Fruit fly (Drosophila melanogaster) whole organism, pupa: ENCODE data around the gene pasi2.
A peak's percentile ranks its signal among the peaks of the same experiment; 100 is the strongest.

Experiments used
- CG10348 ChIP-seq: fragments of 200-800 bp; sonication (Bioruptor generic); IDR thresholded peaks from 2 replicates; pipeline ENCODE4 v1.3.6; 2022; ENCODE audit warnings: missing biosample characterization, missing genetic modification characterization
- CG12605 ChIP-seq: fragments of 200-800 bp; sonication (Bioruptor generic); IDR thresholded peaks from 2 replicates; pipeline ENCODE4 v1.3.6; 2022; ENCODE audit warnings: missing biosample characterization, missing genetic modification characterization
- CG13204 ChIP-seq: fragments of 200-800 bp; sonication (Bioruptor generic); optimal IDR thresholded peaks from 2 replicates; lab custom pipeline; 2018; ENCODE audit warnings: missing biosample characterization, mild to moderate bottlenecking, missing genetic modification characterization, moderate library complexity
- CG14655 ChIP-seq: fragments of 200-800 bp; sonication (Bioruptor generic); optimal IDR thresholded peaks from 3 replicates; lab custom pipeline; 2017; ENCODE audit warnings: mild to moderate bottlenecking, missing biosample characterization, missing genetic modification reagents, missing genetic modification characterization
- CG15710 ChIP-seq: fragments of 200-800 bp; sonication (Bioruptor generic); optimal IDR thresholded peaks from 2 replicates; lab custom pipeline; 2018; ENCODE audit warnings: missing biosample characterization, mild to moderate bottlenecking, missing genetic modification characterization, moderate library complexity
- CG17806 ChIP-seq: fragments of 200-800 bp; sonication (Bioruptor generic); optimal IDR thresholded peaks from 2 replicates; lab custom pipeline; 2018; ENCODE audit warnings: missing biosample characterization, mild to moderate bottlenecking, missing genetic modification characterization, moderate library complexity
- CG32121 ChIP-seq: fragments of 200-800 bp; sonication (Bioruptor generic); IDR thresholded peaks from 2 replicates; pipeline ENCODE4 v1.3.6; 2022; ENCODE audit warnings: missing biosample characterization, missing genetic modification characterization
- CG34367 ChIP-seq: fragments of 200-800 bp; sonication (Bioruptor generic); optimal IDR thresholded peaks from 2 replicates; lab custom pipeline; 2018; ENCODE audit warnings: missing biosample characterization, mild to moderate bottlenecking, missing genetic modification characterization
- CG4496 ChIP-seq: fragments of 200-800 bp; sonication (Bioruptor generic); IDR thresholded peaks from 3 replicates; pipeline ENCODE4 v1.3.6; 2022; ENCODE audit warnings: missing biosample characterization, missing genetic modification characterization
- CG8159 ChIP-seq: fragments of 200-800 bp; sonication (Bioruptor generic); optimal IDR thresholded peaks from 3 replicates; lab custom pipeline; 2018; ENCODE audit warnings: missing biosample characterization, mild to moderate bottlenecking, missing genetic modification characterization, moderate library complexity
- CG8301 ChIP-seq: fragments of 200-800 bp; sonication (Bioruptor generic); optimal IDR thresholded peaks from 2 replicates; lab custom pipeline; 2018; ENCODE audit warnings: missing biosample characterization, mild to moderate bottlenecking, missing genetic modification characterization
- CG9948 ChIP-seq: fragments of 200-800 bp; sonication (Bioruptor generic); optimal IDR thresholded peaks from 2 replicates; lab custom pipeline; 2018; ENCODE audit warnings: missing biosample characterization, mild to moderate bottlenecking, missing genetic modification characterization, moderate library complexity
- D1 ChIP-seq: fragments of 200-800 bp; sonication (Bioruptor generic); optimal IDR thresholded peaks from 2 replicates; lab custom pipeline; 2018; ENCODE audit warnings: missing biosample characterization, mild to moderate bottlenecking, missing genetic modification characterization, moderate library complexity
- EcR ChIP-seq: fragments of 200-800 bp; sonication (Bioruptor generic); optimal IDR thresholded peaks from 3 replicates; lab custom pipeline; 2019; ENCODE audit warnings: missing biosample characterization, missing genetic modification characterization, mild to moderate bottlenecking, moderate library complexity, missing genetic modification reagents
- Ets98B ChIP-seq: fragments of 200-800 bp; sonication (Bioruptor generic); IDR thresholded peaks from 2 replicates; pipeline ENCODE4 v1.3.6; 2022; ENCODE audit warnings: missing biosample characterization, missing genetic modification characterization
- Pif1A ChIP-seq: fragments of 200-800 bp; sonication (Bioruptor generic); optimal IDR thresholded peaks from 3 replicates; lab custom pipeline; 2016; ENCODE audit warnings: missing biosample characterization, missing genetic modification characterization
- Pif1B ChIP-seq: fragments of 200-800 bp; sonication (Bioruptor generic); optimal IDR thresholded peaks from 3 replicates; lab custom pipeline; 2016; ENCODE audit warnings: missing biosample characterization, missing genetic modification characterization
- Snoo ChIP-seq: fragments of 200-800 bp; sonication (Bioruptor generic); optimal IDR thresholded peaks from 3 replicates; lab custom pipeline; 2017; ENCODE audit warnings: missing biosample characterization, mild to moderate bottlenecking, missing genetic modification characterization, inconsistent platforms
- fd96Ca ChIP-seq: fragments of 200-800 bp; sonication (Bioruptor generic); IDR thresholded peaks from 3 replicates; pipeline ENCODE4 v1.3.6; 2022; ENCODE audit warnings: missing biosample characterization, missing genetic modification characterization
- gl ChIP-seq: fragments of 200-800 bp; sonication (Bioruptor generic); optimal IDR thresholded peaks from 2 replicates; lab custom pipeline; 2018; ENCODE audit warnings: missing biosample characterization, mild to moderate bottlenecking, missing genetic modification characterization
- rn ChIP-seq: fragments of 200-800 bp; sonication (Bioruptor generic); IDR thresholded peaks from 2 replicates; pipeline ENCODE4 v1.3.6; 2022; ENCODE audit warnings: missing biosample characterization, missing genetic modification characterization

The pasi2 gene

DNA sequence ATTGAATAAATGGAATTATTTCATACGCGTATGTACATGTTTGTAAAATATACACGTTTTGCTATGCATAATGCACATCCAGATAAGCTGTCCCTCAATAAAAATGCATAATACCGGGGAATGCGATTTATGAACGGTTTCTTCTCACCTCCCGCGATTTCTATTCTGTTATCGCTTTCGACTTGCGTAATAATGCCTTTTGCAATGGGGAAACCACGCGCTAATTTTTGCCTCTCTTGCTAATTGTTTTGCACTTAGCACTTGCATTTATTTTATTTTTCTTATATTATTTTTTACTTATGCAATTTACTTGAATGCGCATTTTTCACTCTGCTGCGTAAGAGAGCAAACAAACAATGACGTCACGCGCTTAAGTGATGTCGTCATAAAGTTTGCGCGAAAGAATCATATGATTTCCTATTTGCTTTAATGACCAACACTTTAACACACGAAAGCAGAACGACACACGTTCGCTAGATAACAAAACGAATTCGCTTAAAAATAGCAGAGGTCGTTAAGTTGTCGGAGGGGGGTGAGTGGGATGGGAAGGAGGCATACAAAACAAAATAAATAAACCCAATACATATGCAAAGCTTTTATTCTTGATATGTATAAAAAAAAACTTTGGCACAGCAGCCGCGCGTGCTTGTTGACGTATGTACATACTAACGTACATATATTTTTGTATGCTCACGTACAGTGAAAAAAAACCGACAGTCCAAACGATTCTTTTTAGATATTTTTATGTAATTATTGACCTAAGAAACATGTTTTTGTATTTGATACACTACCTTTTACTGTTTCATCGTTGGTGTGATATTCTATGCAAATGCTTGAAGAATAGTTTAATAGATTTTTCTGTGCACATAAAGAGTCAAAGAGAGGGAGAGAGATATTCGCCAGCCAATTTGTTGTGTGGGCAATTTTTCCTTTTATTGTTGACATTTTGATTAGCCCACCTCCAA, 16.7 kb downstream of the pasi2 start:
- TF ChIP-seq Ets98B (GFP tag; lab: Robert Waterston, UW): no peak
- TF ChIP-seq CG10348 (GFP tag; lab: Robert Waterston, UW): no peak
- TF ChIP-seq CG14655 (GFP tag; lab: Kevin White, UChicago): peak; percentile 76
- TF ChIP-seq CG8159 (tag; lab: Kevin White, UChicago): peak; percentile 70
- peak; percentile 53 for TF ChIP-seq Pif1A (GFP tag; lab: Kevin White, UChicago)
- TF ChIP-seq Pif1B (GFP tag; lab: Kevin White, UChicago): peak; percentile 58
- TF ChIP-seq CG4496 (GFP tag; lab: Robert Waterston, UW): no peak
- TF ChIP-seq CG12605: no peak
- TF ChIP-seq CG17806 (tag; lab: Kevin White, UChicago): peak; percentile 70
- TF ChIP-seq CG15710: peak; percentile 33
- no peak for TF ChIP-seq CG32121 (GFP tag; lab: Robert Waterston, UW)
- TF ChIP-seq EcR (GFP tag; lab: Kevin White, UChicago): no peak
- TF ChIP-seq D1 (tag; lab: Kevin White, UChicago): peak; percentile 61
- no peak for TF ChIP-seq CG13204
- TF ChIP-seq CG9948 (tag; lab: Kevin White, UChicago): peak; percentile 64
- TF ChIP-seq Snoo: no peak
- peak; percentile 14 for TF ChIP-seq gl (tag; lab: Kevin White, UChicago)
- peak; percentile 18 for TF ChIP-seq CG34367 (tag; lab: Kevin White, UChicago)
- TF ChIP-seq CG8301 (tag; lab: Kevin White, UChicago): peak; percentile 79
- no peak for TF ChIP-seq fd96Ca (GFP tag; lab: Robert Waterston, UW)
- TF ChIP-seq rn (GFP tag; lab: Robert Waterston, UW): no peak

DNA sequence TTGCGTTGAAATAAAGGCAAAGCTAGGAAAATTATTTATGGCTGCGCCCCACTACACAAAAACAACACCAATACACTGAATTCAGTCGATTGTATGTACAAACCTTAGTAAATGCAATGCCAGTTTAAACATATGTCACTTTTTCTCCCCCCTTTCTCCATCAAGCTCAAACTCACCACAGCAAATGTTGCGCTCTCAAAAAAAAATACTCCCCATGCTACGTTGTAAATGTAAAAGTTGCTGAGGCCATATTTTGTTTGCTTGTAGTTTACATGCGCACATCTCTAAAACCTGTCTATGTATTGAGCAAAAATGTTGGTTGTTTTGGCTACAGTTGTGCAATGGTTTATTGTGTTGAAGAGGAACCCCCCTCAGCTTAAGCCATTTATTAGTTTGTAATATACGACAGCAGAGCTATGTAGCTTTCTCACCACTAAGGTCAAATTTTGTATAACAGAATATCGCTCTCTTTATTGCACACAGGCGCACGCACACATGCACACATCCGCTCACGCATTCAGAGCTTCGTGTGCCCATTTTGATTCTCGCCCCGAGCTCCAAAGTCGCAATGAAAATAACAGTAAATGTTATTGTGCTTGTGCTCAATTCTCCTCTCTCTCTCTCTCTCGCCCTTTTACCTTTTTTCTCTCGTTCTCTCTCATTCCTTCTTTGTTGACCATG, 17.8 kb downstream of the pasi2 start:
- TF ChIP-seq EcR (GFP tag; lab: Kevin White, UChicago): peak; percentile 58
- TF ChIP-seq CG8159 (tag; lab: Kevin White, UChicago): no peak

DNA sequence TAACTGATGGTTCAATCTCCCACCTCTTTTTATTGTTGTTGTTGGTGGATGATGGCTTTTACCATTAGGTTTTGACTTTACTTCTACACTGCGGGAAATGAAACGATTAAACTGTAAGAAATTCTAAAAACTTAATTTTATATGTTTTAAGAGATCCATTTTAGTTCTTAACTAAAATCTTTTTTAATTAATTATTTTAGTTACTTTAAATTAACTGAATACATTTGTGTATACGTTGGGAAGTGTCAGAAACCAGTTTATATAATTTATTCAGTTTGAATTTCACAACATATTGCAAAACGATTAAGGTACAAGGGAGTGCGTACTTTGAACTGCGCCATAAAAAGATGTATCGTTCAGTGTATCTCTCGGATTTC, 18.3 kb downstream of the pasi2 start:
- TF ChIP-seq rn (GFP tag; lab: Robert Waterston, UW): no peak
- peak; percentile 89 for TF ChIP-seq D1 (tag; lab: Kevin White, UChicago)
- peak; percentile 94 for TF ChIP-seq CG14655 (GFP tag; lab: Kevin White, UChicago)
- TF ChIP-seq CG12605: no peak
- TF ChIP-seq Pif1A (GFP tag; lab: Kevin White, UChicago): peak; percentile 83
- no peak for TF ChIP-seq EcR (GFP tag; lab: Kevin White, UChicago)
- no peak for TF ChIP-seq CG4496 (GFP tag; lab: Robert Waterston, UW)
- no peak for TF ChIP-seq Ets98B (GFP tag; lab: Robert Waterston, UW)
- TF ChIP-seq CG8159 (tag; lab: Kevin White, UChicago): peak; percentile 93
- TF ChIP-seq CG9948 (tag; lab: Kevin White, UChicago): peak; percentile 90
- peak; percentile 85 for TF ChIP-seq CG17806 (tag; lab: Kevin White, UChicago)
- TF ChIP-seq Snoo: peak; percentile 84
- no peak for TF ChIP-seq CG13204
- TF ChIP-seq CG10348 (GFP tag; lab: Robert Waterston, UW): no peak
- no peak for TF ChIP-seq gl (tag; lab: Kevin White, UChicago)
- TF ChIP-seq CG32121 (GFP tag; lab: Robert Waterston, UW): no peak
- peak; percentile 79 for TF ChIP-seq CG34367 (tag; lab: Kevin White, UChicago)
- peak; percentile 82 for TF ChIP-seq CG15710
- TF ChIP-seq Pif1B (GFP tag; lab: Kevin White, UChicago): peak; percentile 75
- peak; percentile 93 for TF ChIP-seq CG8301 (tag; lab: Kevin White, UChicago)
- no peak for TF ChIP-seq fd96Ca (GFP tag; lab: Robert Waterston, UW)

dm6 chr3R:9355195-9355594, 20.2 kb downstream of the pasi2 start, which contains the start of gene CG43675:
Gene CG43675, plus strand, starts transcription at chr3R:9355495.
- TF ChIP-seq Ets98B (GFP tag; lab: Robert Waterston, UW): no peak

dm6 chr3R:9359393-9359792, 24.4 kb downstream of the pasi2 start:
- TF ChIP-seq Snoo: no peak
- no peak for TF ChIP-seq CG14655 (GFP tag; lab: Kevin White, UChicago)
- TF ChIP-seq CG4496 (GFP tag; lab: Robert Waterston, UW): no peak
- TF ChIP-seq rn (GFP tag; lab: Robert Waterston, UW): no peak
- TF ChIP-seq gl (tag; lab: Kevin White, UChicago): no peak
- TF ChIP-seq Pif1B (GFP tag; lab: Kevin White, UChicago): no peak
- TF ChIP-seq D1 (tag; lab: Kevin White, UChicago): no peak
- TF ChIP-seq fd96Ca (GFP tag; lab: Robert Waterston, UW): no peak
- no peak for TF ChIP-seq CG15710
- TF ChIP-seq CG10348 (GFP tag; lab: Robert Waterston, UW): no peak
- TF ChIP-seq CG13204: no peak
- no peak for TF ChIP-seq CG12605
- TF ChIP-seq CG17806 (tag; lab: Kevin White, UChicago): no peak
- no peak for TF ChIP-seq Pif1A (GFP tag; lab: Kevin White, UChicago)
- no peak; the same call in 1 of the 2 replicates for TF ChIP-seq Ets98B (GFP tag; lab: Robert Waterston, UW)
- TF ChIP-seq CG8301 (tag; lab: Kevin White, UChicago): no peak
- no peak for TF ChIP-seq EcR (GFP tag; lab: Kevin White, UChicago)
- no peak for TF ChIP-seq CG8159 (tag; lab: Kevin White, UChicago)
